Worm (Caenorhabditis elegans) whole organism, midembryonic: ENCODE data around the gene str-27.

Experiments used
- T22C8.4 ChIP-seq: fragments of 200-800 bp; sonication (Bioruptor generic); IDR thresholded peaks from 2 replicates; pipeline ENCODE4 v1.3.6; 2022; ENCODE audit warnings: missing genetic modification characterization, missing compliant biosample characterization
- cog-1 ChIP-seq: sonication (generic microtip); optimal IDR thresholded peaks from 2 replicates; lab custom pipeline; 2016; ENCODE audit warnings: missing genetic modification characterization, missing compliant biosample characterization
- flt-1 ChIP-seq: fragments of 200-800 bp; sonication (Bioruptor generic); IDR thresholded peaks from 2 replicates; pipeline ENCODE4 v1.3.6; 2022; ENCODE audit warnings: missing genetic modification characterization, missing compliant biosample characterization
- klf-2 ChIP-seq: fragments of 200-800 bp; sonication (Bioruptor generic); conservative IDR thresholded peaks from 2 replicates; pipeline ENCODE4 v1.3.6; 2022; ENCODE audit warnings: missing genetic modification reagents, missing genetic modification characterization, missing compliant biosample characterization
- med-1 ChIP-seq: sonication (generic microtip); optimal IDR thresholded peaks from 2 replicates; lab custom pipeline; 2017; ENCODE audit warnings: missing genetic modification characterization, mild to moderate bottlenecking, missing compliant biosample characterization, antibody characterized with exemption, missing genetic modification reagents; ENCODE audit not compliant: insufficient read depth
- ref-1 ChIP-seq: fragments of 200-800 bp; sonication (Bioruptor generic); conservative IDR thresholded peaks from 2 replicates; pipeline ENCODE4 v1.3.6; 2022; ENCODE audit warnings: missing genetic modification reagents, missing genetic modification characterization, missing compliant biosample characterization
- tab-1 ChIP-seq: fragments of 200-800 bp; sonication (Bioruptor generic); IDR thresholded peaks from 2 replicates; pipeline ENCODE4 v1.3.6; 2022; ENCODE audit warnings: missing genetic modification characterization, missing compliant biosample characterization
- ztf-23 ChIP-seq: fragments of 200-800 bp; sonication (Bioruptor generic); IDR thresholded peaks from 2 replicates; pipeline ENCODE4 v1.3.6; 2022; ENCODE audit warnings: missing genetic modification reagents, missing genetic modification characterization, missing compliant biosample characterization
- ztf-29 ChIP-seq: fragments of 200-800 bp; sonication (Bioruptor generic); IDR thresholded peaks from 2 replicates; pipeline ENCODE4 v1.3.6; 2022; ENCODE audit warnings: missing genetic modification reagents, missing genetic modification characterization, missing compliant biosample characterization

Gene str-27

DNA sequence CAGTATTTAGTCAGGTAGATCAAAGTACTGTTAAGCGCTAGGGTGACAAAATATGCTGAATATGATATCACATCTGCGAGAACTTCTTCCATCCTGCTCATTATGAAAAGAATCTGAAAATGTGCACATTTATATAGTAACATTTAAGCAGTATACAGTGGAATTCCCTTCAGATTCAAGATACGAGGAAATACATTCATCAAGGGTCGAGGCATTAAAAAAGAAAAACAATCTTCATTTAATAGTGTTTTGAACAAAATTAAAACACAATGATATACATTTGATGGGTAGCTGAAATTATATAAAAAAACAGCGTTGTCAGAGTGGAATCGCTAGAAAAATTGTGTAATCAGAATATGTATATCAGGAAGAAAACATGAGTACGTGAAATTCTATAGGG is at the start of gene str-27:
Gene str-27 (minus strand): TSS at position 101 of the 400 bp plus-strand sequence.
- no peak for TF ChIP-seq cog-1 (tag; lab: Kevin White, UChicago)
- no peak for TF ChIP-seq med-1 (GFP tag; lab: Kevin White, UChicago)
- TF ChIP-seq flt-1: no peak
- no peak for TF ChIP-seq klf-2 (GFP tag; lab: Robert Waterston, UW)
- TF ChIP-seq T22C8.4 (GFP tag; lab: Robert Waterston, UW): no peak
- TF ChIP-seq ztf-23 (GFP tag; lab: Robert Waterston, UW): no peak

DNA sequence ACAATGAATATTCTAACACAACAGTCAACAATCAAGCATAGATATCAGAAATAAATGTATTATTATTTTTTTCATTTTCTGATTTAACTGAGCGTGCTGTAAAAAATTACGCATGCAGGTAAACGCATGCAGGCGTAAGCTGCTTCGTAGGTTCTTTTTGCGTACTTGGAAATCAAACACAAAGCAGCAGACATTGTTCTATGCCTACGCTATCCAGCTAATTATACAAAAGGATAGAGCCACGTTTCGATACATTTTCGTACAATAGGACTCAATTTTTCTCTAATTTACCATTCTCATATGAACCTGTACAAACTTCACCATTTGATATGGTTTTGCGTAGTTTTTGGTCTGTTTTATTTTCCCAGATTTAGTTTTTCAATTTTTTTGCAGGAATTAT is 46.9 kb upstream of the str-27 start, which contains the start of gene T26E4.3:
Gene T26E4.3 (plus strand): TSS at position 301 of the 400 bp plus-strand sequence.
- TF ChIP-seq ref-1 (GFP tag; lab: Robert Waterston, UW): no peak
- TF ChIP-seq ztf-23 (GFP tag; lab: Robert Waterston, UW): no peak

DNA sequence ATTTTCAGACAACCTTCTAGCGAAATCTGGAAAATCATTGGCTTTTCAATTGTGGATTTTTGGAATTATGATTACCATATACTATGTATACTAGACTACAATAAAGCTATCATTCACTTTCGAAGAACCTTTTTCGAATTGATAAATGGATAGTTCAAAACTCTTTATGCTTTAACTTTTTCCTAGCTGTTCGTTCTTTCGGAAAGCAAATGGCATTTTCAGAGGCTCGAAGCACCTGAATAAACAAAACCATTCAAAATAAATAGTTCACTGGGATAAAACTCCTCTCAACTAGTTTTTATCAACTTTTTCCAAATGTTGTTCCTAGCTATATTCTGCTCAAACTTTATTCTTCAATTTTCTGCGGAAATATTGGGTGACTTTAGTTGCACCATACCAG is 45.5 kb upstream of the str-27 start, which contains the start of gene T26E4.2:
Gene T26E4.2 (plus strand): TSS at position 301 of the 400 bp plus-strand sequence.
- no peak for TF ChIP-seq flt-1
- no peak for TF ChIP-seq ztf-29 (GFP tag; lab: Robert Waterston, UW)
- TF ChIP-seq ref-1 (GFP tag; lab: Robert Waterston, UW): no peak
- TF ChIP-seq T22C8.4 (GFP tag; lab: Robert Waterston, UW): no peak
- TF ChIP-seq klf-2 (GFP tag; lab: Robert Waterston, UW): no peak
- no peak for TF ChIP-seq ztf-23 (GFP tag; lab: Robert Waterston, UW)
- no peak for TF ChIP-seq cog-1 (tag; lab: Kevin White, UChicago)
- TF ChIP-seq tab-1 (GFP tag; lab: Robert Waterston, UW): no peak
- TF ChIP-seq med-1 (GFP tag; lab: Kevin White, UChicago): no peak

DNA sequence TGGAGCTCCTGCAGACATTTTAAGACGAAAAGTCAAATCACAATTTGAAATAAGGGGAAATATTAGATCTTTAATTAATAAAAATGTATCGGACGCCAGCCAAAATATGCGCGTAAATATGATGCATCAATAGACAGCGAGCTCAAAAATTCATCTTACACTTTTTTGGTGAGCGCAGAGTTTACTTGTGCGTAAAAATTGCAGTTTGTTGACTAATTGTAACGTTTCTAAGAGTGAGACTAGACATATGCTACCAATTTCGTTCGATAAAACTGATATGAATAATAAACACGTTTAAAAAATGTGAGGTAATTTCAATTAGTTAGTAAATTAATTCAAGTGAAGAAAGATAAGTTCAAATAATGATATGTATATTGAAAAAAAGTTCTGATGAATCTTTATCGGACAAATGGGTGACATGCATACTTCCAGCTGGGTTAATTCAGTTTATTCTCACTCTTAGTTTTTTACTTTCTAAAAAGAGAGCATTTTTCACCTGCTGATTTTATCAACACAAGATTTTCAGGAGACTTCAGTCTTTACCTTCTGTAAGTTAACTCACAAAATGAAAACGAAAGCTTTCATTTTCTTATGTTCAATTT is 43.6 kb upstream of the str-27 start, which contains the start of the genes nhr-285 and irld-52:
Gene nhr-285 (minus strand): TSS at position 101 of the 602 bp plus-strand sequence.
Gene irld-52 (plus strand): TSS at position 552 of the 602 bp plus-strand sequence.
- TF ChIP-seq cog-1 (tag; lab: Kevin White, UChicago) (no peak), klf-2 (GFP tag; lab: Robert Waterston, UW) (no peak), ztf-23 (GFP tag; lab: Robert Waterston, UW) (no peak), med-1 (GFP tag; lab: Kevin White, UChicago) (no peak), ref-1 (GFP tag; lab: Robert Waterston, UW) (no peak)

DNA sequence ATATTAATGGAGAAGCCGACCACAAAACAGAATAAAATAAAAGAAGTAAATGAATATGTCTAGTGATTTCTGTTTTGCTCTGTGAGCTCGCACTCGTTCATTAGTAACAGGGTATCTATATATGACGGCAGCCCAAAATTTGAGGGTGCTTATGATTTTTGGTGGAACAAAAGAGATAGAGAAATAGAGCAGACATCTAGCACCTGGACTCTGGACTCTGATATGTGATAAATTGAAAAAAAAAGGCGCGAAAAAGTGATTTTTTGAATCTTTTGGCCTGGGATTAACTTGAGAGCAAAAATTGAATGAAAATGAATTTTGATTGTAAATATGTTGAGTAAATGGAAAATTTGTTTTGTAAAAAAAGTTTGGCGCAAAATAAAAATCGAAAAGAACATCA is 41.0 kb upstream of the str-27 start, which contains the start of gene nhr-283:
Gene nhr-283 (minus strand): TSS at position 101 of the 400 bp plus-strand sequence.
- no peak for TF ChIP-seq ztf-29 (GFP tag; lab: Robert Waterston, UW)
- no peak for TF ChIP-seq med-1 (GFP tag; lab: Kevin White, UChicago)

DNA sequence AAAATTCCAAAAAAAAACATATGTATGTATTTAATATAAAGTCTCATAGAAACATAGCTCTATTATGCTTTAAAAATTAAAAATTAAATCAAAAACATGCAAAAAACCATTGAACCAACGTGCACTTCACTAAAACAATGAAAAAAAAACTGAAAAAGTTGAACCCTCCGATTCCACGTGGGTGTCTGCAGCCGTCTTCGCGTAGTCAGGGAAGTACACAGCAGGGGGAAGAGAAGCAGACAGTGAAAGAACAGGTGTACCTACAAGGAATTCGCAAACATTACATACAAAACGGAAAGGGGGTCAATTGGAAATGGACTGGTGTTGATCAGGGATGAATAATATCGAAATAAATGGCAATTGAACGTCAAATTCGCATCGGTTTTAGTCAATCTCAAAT is 38.3 kb upstream of the str-27 start:
- TF ChIP-seq cog-1 (tag; lab: Kevin White, UChicago) (no peak), klf-2 (GFP tag; lab: Robert Waterston, UW) (no peak), ref-1 (GFP tag; lab: Robert Waterston, UW) (no peak), T22C8.4 (GFP tag; lab: Robert Waterston, UW) (no peak), ztf-23 (GFP tag; lab: Robert Waterston, UW) (no peak), med-1 (GFP tag; lab: Kevin White, UChicago) (no peak), tab-1 (GFP tag; lab: Robert Waterston, UW) (no peak), ztf-29 (GFP tag; lab: Robert Waterston, UW) (no peak), flt-1 (no peak)

DNA sequence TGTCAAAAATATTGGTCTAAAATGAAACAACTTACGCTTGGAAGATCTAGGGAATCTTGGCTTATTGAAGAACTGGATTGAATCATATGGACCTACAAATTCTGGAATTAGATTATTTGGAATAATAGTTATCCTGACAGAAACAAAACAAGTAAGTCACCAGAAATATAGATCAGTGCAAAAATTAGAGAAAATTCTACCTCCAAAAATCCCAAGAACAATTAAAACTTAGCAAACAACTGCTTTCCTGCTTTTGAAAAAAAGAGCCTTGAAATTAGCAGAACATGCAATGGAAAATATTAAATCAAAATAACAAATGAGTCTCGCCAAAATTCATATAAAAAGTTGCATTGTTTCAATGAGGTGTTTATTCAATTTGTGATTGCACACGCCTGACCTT is 37.5 kb upstream of the str-27 start, which contains the start of gene nhr-60:
Gene nhr-60 (minus strand): TSS at position 101 of the 400 bp plus-strand sequence.
- TF ChIP-seq flt-1: no peak
- no peak for TF ChIP-seq ztf-23 (GFP tag; lab: Robert Waterston, UW)
- no peak for TF ChIP-seq ref-1 (GFP tag; lab: Robert Waterston, UW)
- TF ChIP-seq klf-2 (GFP tag; lab: Robert Waterston, UW): no peak
- TF ChIP-seq ztf-29 (GFP tag; lab: Robert Waterston, UW): no peak
- no peak for TF ChIP-seq tab-1 (GFP tag; lab: Robert Waterston, UW)
- no peak for TF ChIP-seq cog-1 (tag; lab: Kevin White, UChicago)
- TF ChIP-seq T22C8.4 (GFP tag; lab: Robert Waterston, UW): no peak
- TF ChIP-seq med-1 (GFP tag; lab: Kevin White, UChicago): no peak

DNA sequence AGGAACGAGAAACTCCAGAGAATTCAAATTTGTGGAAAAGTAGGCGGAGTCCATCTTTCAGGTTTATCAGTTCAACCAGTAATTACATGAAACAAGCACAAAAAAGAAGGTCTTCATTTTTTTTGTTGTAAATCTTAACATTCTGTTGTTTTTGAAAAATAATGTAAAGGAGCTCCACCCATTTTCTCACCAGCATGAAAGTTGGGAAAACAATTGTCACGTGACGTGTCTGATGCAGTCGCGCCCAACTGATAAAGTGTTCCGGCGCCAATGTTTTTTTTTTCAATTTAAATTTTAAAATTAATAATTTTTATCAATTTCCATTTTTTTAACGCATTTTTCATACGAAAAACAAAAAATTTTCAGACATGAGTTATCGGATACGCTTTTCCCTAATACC is 33.5 kb upstream of the str-27 start, which contains the start of gene F57A10.4:
Gene F57A10.4 (plus strand): TSS at position 367 of the 400 bp plus-strand sequence.
- TF ChIP-seq klf-2 (GFP tag; lab: Robert Waterston, UW) (no peak), ztf-29 (GFP tag; lab: Robert Waterston, UW) (no peak), T22C8.4 (GFP tag; lab: Robert Waterston, UW) (no peak), tab-1 (GFP tag; lab: Robert Waterston, UW) (no peak), cog-1 (tag; lab: Kevin White, UChicago) (no peak), med-1 (GFP tag; lab: Kevin White, UChicago) (no peak), ztf-23 (GFP tag; lab: Robert Waterston, UW) (no peak), flt-1 (no peak), ref-1 (GFP tag; lab: Robert Waterston, UW) (no peak)

DNA sequence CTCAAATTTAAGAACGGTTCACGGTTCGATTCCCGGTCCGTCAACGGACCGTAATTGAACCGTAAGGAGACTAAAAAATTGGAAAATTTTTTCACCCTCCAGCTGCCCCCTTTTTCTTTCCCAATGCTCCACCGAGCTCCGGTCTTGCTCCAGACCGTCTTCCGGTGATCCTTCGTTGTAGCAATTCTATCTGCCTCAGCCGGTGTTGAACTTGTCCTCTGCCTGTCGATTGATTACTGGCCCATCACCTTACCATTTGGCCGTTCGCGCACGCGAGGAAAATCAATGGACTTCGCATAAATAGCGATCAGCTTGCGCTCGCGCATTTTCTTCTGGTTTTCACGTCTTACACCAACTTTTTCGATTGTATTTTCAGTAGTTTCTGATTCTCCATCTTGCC is 31.8 kb upstream of the str-27 start:
- TF ChIP-seq flt-1 (peak; percentile 39; the same call in 1 of the 2 replicates), ref-1 (GFP tag; lab: Robert Waterston, UW) (0 out of 2 replicates have a peak, but pooled peaks have one; percentile 11), T22C8.4 (GFP tag; lab: Robert Waterston, UW) (peak; percentile 22; the same call in 1 of the 2 replicates), tab-1 (GFP tag; lab: Robert Waterston, UW) (peak; percentile 75), ztf-23 (GFP tag; lab: Robert Waterston, UW) (0 out of 2 replicates have a peak, but pooled peaks have one; percentile 57)
